Fruit fly (Drosophila melanogaster): ENCODE measurements around the gene mex1.

mex1 gene

dm6 chr3L:15553993-15554644, 34.7 kb upstream of the mex1 start, which contains the start of gene AGO2:
TSS of gene AGO2 (plus strand) at chr3L:15554113.
- TF ChIP-seq CG18262 (tag; optimal IDR thresholded peaks at IDR 0.05), result peak; percentile 20
- no peak for TF ChIP-seq CG11093 (GFP tag; IDR thresholded peaks at IDR 0.05)
- TF ChIP-seq fd64A (GFP tag; optimal IDR thresholded peaks at IDR 0.05), result no peak
- peak; percentile 53 for TF ChIP-seq CG12659 (GFP tag; optimal IDR thresholded peaks at IDR 0.05)
- peak; percentile 11 for TF ChIP-seq CG5180 (GFP tag; optimal IDR thresholded peaks at IDR 0.05)
- TF ChIP-seq Doc3 (GFP tag; IDR thresholded peaks at IDR 0.05; ENCODE audit: partially characterized antibody), result peak; percentile 45; the same call in 1 of the 3 replicates
- peak; percentile 55 for TF ChIP-seq ac (GFP tag; optimal IDR thresholded peaks at IDR 0.05)
- TF ChIP-seq CG10959 (GFP tag; IDR thresholded peaks at IDR 0.05), result no peak
- peak; percentile 32; the same call in 1 of the 3 replicates for TF ChIP-seq CG17361 (GFP tag; IDR thresholded peaks at IDR 0.05)
- peak; percentile 12 for TF ChIP-seq CG34376 (GFP tag; optimal IDR thresholded peaks at IDR 0.05)
- TF ChIP-seq CG4617 (GFP tag; optimal IDR thresholded peaks at IDR 0.05; ENCODE audit: borderline replicate concordance), result peak; percentile 93
- TF ChIP-seq Myb (GFP tag; optimal IDR thresholded peaks at IDR 0.05), result peak; percentile 26
- TF ChIP-seq CG9797 (GFP tag; optimal IDR thresholded peaks at IDR 0.05), result peak; percentile 53
- TF ChIP-seq CG14710 (tag; optimal IDR thresholded peaks at IDR 0.05), result peak; percentile 81
- TF ChIP-seq Side (GFP tag; optimal IDR thresholded peaks at IDR 0.05), result peak; percentile 51
- TF ChIP-seq Asciz (GFP tag; optimal IDR thresholded peaks at IDR 0.05), result peak; percentile 23
- TF ChIP-seq Stat92E (GFP tag; optimal IDR thresholded peaks at IDR 0.05), result peak in 1 of 3 experiments; percentile 78
- TF ChIP-seq Bgb (GFP tag; IDR thresholded peaks at IDR 0.05; ENCODE audit: partially characterized antibody), result peak; percentile 82
- peak; percentile 70; the same call in 1 of the 3 replicates for TF ChIP-seq CG6791 (GFP tag; IDR thresholded peaks at IDR 0.05; ENCODE audit: partially characterized antibody)
- peak; percentile 24 for TF ChIP-seq CG12299 (tag; optimal IDR thresholded peaks at IDR 0.05)
- no peak for TF ChIP-seq Max (GFP tag; optimal IDR thresholded peaks at IDR 0.05)
- peak in 1 of 2 experiments; percentile 61 for TF ChIP-seq Hr51 (GFP tag; optimal IDR thresholded peaks at IDR 0.05)
- peak; percentile 90 for TF ChIP-seq phol (tag; optimal IDR thresholded peaks at IDR 0.05)
- peak; percentile 30 for TF ChIP-seq lilli (GFP tag; optimal IDR thresholded peaks at IDR 0.05)
- TF ChIP-seq CG4360 (GFP tag; IDR thresholded peaks at IDR 0.05), result peak; percentile 100
- no peak for TF ChIP-seq ken (GFP tag; IDR thresholded peaks at IDR 0.05)
- peak; percentile 41 for TF ChIP-seq CG10267 (tag; optimal IDR thresholded peaks at IDR 0.05)
- TF ChIP-seq mirr (GFP tag; optimal IDR thresholded peaks at IDR 0.05), result peak; percentile 32
- peak; percentile 38 for TF ChIP-seq CG10147 (GFP tag; optimal IDR thresholded peaks at IDR 0.05)
- peak; percentile 18 for TF ChIP-seq nmo (GFP tag; optimal IDR thresholded peaks at IDR 0.05)
- peak; percentile 75 for TF ChIP-seq tna (GFP tag; IDR thresholded peaks at IDR 0.05; ENCODE audit: partially characterized antibody)
- TF ChIP-seq CG11398 (GFP tag; optimal IDR thresholded peaks at IDR 0.05), result peak; percentile 8
- no peak for TF ChIP-seq prd (optimal IDR thresholded peaks at IDR 0.05)
- 0 out of 3 replicates have a peak, but pooled peaks have one; percentile 14 for TF ChIP-seq prd (GFP tag; IDR thresholded peaks at IDR 0.05)
- peak; percentile 62 for TF ChIP-seq da (GFP tag; optimal IDR thresholded peaks at IDR 0.05)
- TF ChIP-seq CG6683 (GFP tag; optimal IDR thresholded peaks at IDR 0.05), result no peak
- TF ChIP-seq CG14860 (GFP tag; IDR thresholded peaks at IDR 0.05; ENCODE audit: partially characterized antibody), result peak; percentile 59; the same call in 2 of the 3 replicates
- TF ChIP-seq unc-4 (GFP tag; IDR thresholded peaks at IDR 0.05; ENCODE audit: partially characterized antibody), result peak; percentile 58
- no peak for TF ChIP-seq usp (GFP tag; optimal IDR thresholded peaks at IDR 0.05)
- TF ChIP-seq CG14014 (GFP tag; IDR thresholded peaks at IDR 0.05), result no peak
- peak; percentile 92 for TF ChIP-seq CG13624 (GFP tag; optimal IDR thresholded peaks at IDR 0.05)
- TF ChIP-seq Hr78 (GFP tag; optimal IDR thresholded peaks at IDR 0.05), result no peak
- TF ChIP-seq nerfin-2 (GFP tag; IDR thresholded peaks at IDR 0.05; ENCODE audit: partially characterized antibody), result peak; percentile 73; the same call in 1 of the 2 replicates
- no peak for TF ChIP-seq NC2α (GFP tag; optimal IDR thresholded peaks at IDR 0.05)
- TF ChIP-seq CG34224 (GFP tag; IDR thresholded peaks at IDR 0.05; ENCODE audit: partially characterized antibody), result peak; percentile 83
- TF ChIP-seq CG13296 (GFP tag; optimal IDR thresholded peaks at IDR 0.05), result peak; percentile 28
- peak; percentile 70 for TF ChIP-seq Aef1 (GFP tag; IDR thresholded peaks at IDR 0.05)

All from whole organism, embryonic.